Fruit fly (Drosophila melanogaster): ENCODE measurements around the gene CG31975.

Gene CG31975

dm6 chr2L:136747-137709 lies 3.8 kb downstream of the CG31975 start:
- no peak for TF ChIP-seq CG8478 (optimal IDR thresholded peaks at IDR 0.05)
- peak in 1 of 2 experiments; percentile 16 for TF ChIP-seq EcR (GFP tag; optimal IDR thresholded peaks at IDR 0.05)

dm6 chr2L:136131-136426 lies 4.7 kb downstream of the CG31975 start:
- TF ChIP-seq Dll (optimal IDR thresholded peaks at IDR 0.05): no peak
- TF ChIP-seq CG8478 (optimal IDR thresholded peaks at IDR 0.05): no peak
- TF ChIP-seq pan (optimal IDR thresholded peaks at IDR 0.05): no peak
- no peak for TF ChIP-seq psq (optimal IDR thresholded peaks at IDR 0.05)
- no peak for TF ChIP-seq EcR (GFP tag; optimal IDR thresholded peaks at IDR 0.05)
- TF ChIP-seq usp (GFP tag; optimal IDR thresholded peaks at IDR 0.05): no peak

- no peak for TF ChIP-seq pan (optimal IDR thresholded peaks at IDR 0.05)
- TF ChIP-seq psq (optimal IDR thresholded peaks at IDR 0.05): no peak
- TF ChIP-seq usp (GFP tag; optimal IDR thresholded peaks at IDR 0.05): no peak
- no peak for TF ChIP-seq CG8478 (optimal IDR thresholded peaks at IDR 0.05)
- no peak for TF ChIP-seq EcR (GFP tag; optimal IDR thresholded peaks at IDR 0.05)
- no peak for TF ChIP-seq Dll (optimal IDR thresholded peaks at IDR 0.05)
These were observed 5.2 kb downstream of the CG31975 start for dm6 chr2L:135383-136130.

- no peak for TF ChIP-seq Dll (optimal IDR thresholded peaks at IDR 0.05)
- TF ChIP-seq EcR (GFP tag; optimal IDR thresholded peaks at IDR 0.05): no peak
- TF ChIP-seq pan (optimal IDR thresholded peaks at IDR 0.05): no peak
- TF ChIP-seq psq (optimal IDR thresholded peaks at IDR 0.05): no peak
- no peak for TF ChIP-seq usp (GFP tag; optimal IDR thresholded peaks at IDR 0.05)
- no peak for TF ChIP-seq CG8478 (optimal IDR thresholded peaks at IDR 0.05)
These were observed 6.0 kb downstream of the CG31975 start for dm6 chr2L:134563-135382.

- no peak for TF ChIP-seq Dll (optimal IDR thresholded peaks at IDR 0.05)
- TF ChIP-seq pan (optimal IDR thresholded peaks at IDR 0.05): no peak
- TF ChIP-seq EcR (GFP tag; optimal IDR thresholded peaks at IDR 0.05): no peak
- no peak for TF ChIP-seq usp (GFP tag; optimal IDR thresholded peaks at IDR 0.05)
- no peak for TF ChIP-seq psq (optimal IDR thresholded peaks at IDR 0.05)
- no peak for TF ChIP-seq CG8478 (optimal IDR thresholded peaks at IDR 0.05)
These were observed 9.1 kb downstream of the CG31975 start, which contains the start of gene Gs1 for dm6 chr2L:131466-132270. Gs1 (plus strand) TSS chr2L:132077.

dm6 chr2L:130691-131090 lies 10.1 kb downstream of the CG31975 start, which contains the start of gene CG3164:
CG3164 (minus strand) TSS chr2L:130791.
- no peak for TF ChIP-seq usp (GFP tag; optimal IDR thresholded peaks at IDR 0.05)
- TF ChIP-seq CG8478 (optimal IDR thresholded peaks at IDR 0.05): no peak
- no peak for TF ChIP-seq psq (optimal IDR thresholded peaks at IDR 0.05)
- no peak for TF ChIP-seq EcR (GFP tag; optimal IDR thresholded peaks at IDR 0.05)
- no peak for TF ChIP-seq Dll (optimal IDR thresholded peaks at IDR 0.05)
- no peak for TF ChIP-seq pan (optimal IDR thresholded peaks at IDR 0.05)

dm6 chr2L:128977-129941 lies 11.5 kb downstream of the CG31975 start:
- TF ChIP-seq Dll (optimal IDR thresholded peaks at IDR 0.05): no peak
- no peak for TF ChIP-seq usp (GFP tag; optimal IDR thresholded peaks at IDR 0.05)
- peak; percentile 58 for TF ChIP-seq CG8478 (optimal IDR thresholded peaks at IDR 0.05)
- TF ChIP-seq EcR (GFP tag; optimal IDR thresholded peaks at IDR 0.05): no peak
- no peak for TF ChIP-seq pan (optimal IDR thresholded peaks at IDR 0.05)
- no peak for TF ChIP-seq psq (optimal IDR thresholded peaks at IDR 0.05)

dm6 chr2L:128296-128715 lies 12.5 kb downstream of the CG31975 start:
- TF ChIP-seq CG8478 (optimal IDR thresholded peaks at IDR 0.05) (no peak), Dll (optimal IDR thresholded peaks at IDR 0.05) (no peak), EcR (GFP tag; optimal IDR thresholded peaks at IDR 0.05) (no peak), psq (optimal IDR thresholded peaks at IDR 0.05) (no peak), pan (optimal IDR thresholded peaks at IDR 0.05) (no peak), usp (GFP tag; optimal IDR thresholded peaks at IDR 0.05) (no peak)

dm6 chr2L:125364-126252 lies 15.2 kb downstream of the CG31975 start:
- no peak for TF ChIP-seq CG8478 (optimal IDR thresholded peaks at IDR 0.05)
- no peak for TF ChIP-seq EcR (GFP tag; optimal IDR thresholded peaks at IDR 0.05)
- no peak for TF ChIP-seq pan (optimal IDR thresholded peaks at IDR 0.05)
